Worm (Caenorhabditis elegans) whole organism, L3 larva: ENCODE results near the gene Y75B8A.6.
A peak's percentile ranks its signal among the peaks of the same experiment; 100 is the strongest.

Source experiments
- R02D3.7 ChIP-seq: fragments of 150-350 bp; optimal IDR thresholded peaks from 2 replicates; lab custom pipeline; 2014; ENCODE audit warnings: missing biosample characterization, missing genetic modification characterization
- ama-1 ChIP-seq: fragments of 150-350 bp; optimal IDR thresholded peaks from 2 replicates; lab custom pipeline; 2018
- ceh-28 ChIP-seq: fragments of 150-350 bp; optimal IDR thresholded peaks from 2 replicates; lab custom pipeline; 2014; ENCODE audit warnings: missing biosample characterization, missing genetic modification reagents, missing genetic modification characterization
- fkh-10 ChIP-seq: sonication (generic microtip); optimal IDR thresholded peaks from 2 replicates; lab custom pipeline; 2017; ENCODE audit warnings: missing biosample characterization, missing genetic modification reagents, missing genetic modification characterization
- jun-1 ChIP-seq: fragments of 150-350 bp; optimal IDR thresholded peaks from 2 replicates; lab custom pipeline; 2014; ENCODE audit warnings: missing biosample characterization, missing genetic modification reagents, missing genetic modification characterization
- lin-39 ChIP-seq: fragments of 150-350 bp; optimal IDR thresholded peaks from 2 replicates; lab custom pipeline; 2018; ENCODE audit warnings: missing biosample characterization, missing genetic modification reagents, missing genetic modification characterization
- nhr-237 ChIP-seq: fragments of 150-350 bp; optimal IDR thresholded peaks from 2 replicates; lab custom pipeline; 2014; ENCODE audit warnings: missing biosample characterization, missing genetic modification characterization
- nhr-25 ChIP-seq: sonication (generic microtip); optimal IDR thresholded peaks from 2 replicates; lab custom pipeline; 2017; ENCODE audit warnings: missing biosample characterization, missing genetic modification characterization
- pqm-1 ChIP-seq: fragments of 150-350 bp; optimal IDR thresholded peaks from 2 replicates; lab custom pipeline; 2017; ENCODE audit warnings: missing biosample characterization, missing genetic modification characterization, inconsistent platforms
- tbx-2 ChIP-seq: sonication (generic microtip); optimal IDR thresholded peaks from 2 replicates; lab custom pipeline; 2016; ENCODE audit warnings: mild to moderate bottlenecking, missing genetic modification characterization, missing compliant biosample characterization
- unc-39 ChIP-seq: sonication (generic microtip); optimal IDR thresholded peaks from 4 replicates; lab custom pipeline; 2017; ENCODE audit warnings: missing biosample characterization, missing genetic modification characterization
- unc-62 ChIP-seq: fragments of 150-350 bp; sonication (generic microtip); optimal IDR thresholded peaks from 4 replicates; lab custom pipeline; 2014; ENCODE audit warnings: missing biosample characterization, missing genetic modification reagents, missing genetic modification characterization
- ztf-11 ChIP-seq: fragments of 150-350 bp; optimal IDR thresholded peaks from 2 replicates; lab custom pipeline; 2014; ENCODE audit warnings: missing biosample characterization, missing genetic modification characterization

DNA sequence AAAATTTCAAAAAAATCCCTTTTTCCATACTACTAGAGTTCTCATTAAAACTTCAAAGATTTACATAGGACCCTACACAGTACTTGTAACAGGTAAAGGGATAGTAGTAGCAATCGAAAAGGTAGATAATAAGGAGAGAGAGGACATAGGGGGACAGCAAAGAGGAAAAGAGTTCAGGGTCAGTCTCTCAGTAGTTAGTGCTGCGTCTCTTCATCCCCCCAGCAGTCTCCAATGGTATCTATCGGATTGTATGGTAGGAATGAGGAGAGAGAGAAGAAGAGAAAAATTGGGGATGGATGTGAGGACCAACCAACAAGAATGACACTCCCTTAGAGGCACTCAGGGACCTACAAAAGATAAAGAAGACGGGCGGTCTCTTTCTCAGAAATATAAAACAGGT is 9.3 kb upstream of the Y75B8A.6 start:
- TF ChIP-seq pqm-1 (tag; lab: Kevin White, UChicago) (no peak), ceh-28 (no peak), fkh-10 (GFP tag; lab: Kevin White, UChicago) (no peak), ztf-11 (tag; lab: Kevin White, UChicago) (no peak), R02D3.7 (tag; lab: Kevin White, UChicago) (no peak), tbx-2 (tag; lab: Kevin White, UChicago) (no peak), unc-62 (GFP tag; lab: Kevin White, UChicago) (no peak), nhr-237 (tag; lab: Kevin White, UChicago) (no peak), nhr-25 (tag; lab: Kevin White, UChicago) (peak; percentile 31), lin-39 (tag; lab: Kevin White, UChicago) (no peak), jun-1 (tag; lab: Kevin White, UChicago) (no peak), unc-39 (tag; lab: Kevin White, UChicago) (no peak), ama-1 (lab: Kevin White, UChicago) (no peak)
